Worm (Caenorhabditis elegans): ENCODE results near the gene sly-1.

ce11 chrIII:10523025-10523424, 16.2 kb downstream of the sly-1 start:
- TF ChIP-seq ama-1 (optimal IDR thresholded peaks at IDR 0.05) (no peak), ama-1 (GFP tag; optimal IDR thresholded peaks at IDR 0.05) (no peak), Y67H2A.10 (GFP tag; conservative IDR thresholded peaks at IDR 0.05) (no peak), snpc-4 (GFP tag; optimal IDR thresholded peaks at IDR 0.05) (no peak), snpc-4 (tag; optimal IDR thresholded peaks at IDR 0.05) (no peak), nfya-1 (tag; optimal IDR thresholded peaks at IDR 0.05; ENCODE audit: borderline replicate concordance, insufficient read depth) (no peak)
